Worm (Caenorhabditis elegans) whole organism, midembryonic: ENCODE measurements around the gene clec-197.

Source experiments
- T22C8.4 ChIP-seq: fragments of 200-800 bp; sonication (Bioruptor generic); IDR thresholded peaks from 2 replicates; pipeline ENCODE4 v1.3.6; 2022; ENCODE audit warnings: missing genetic modification characterization, missing compliant biosample characterization
- cog-1 ChIP-seq: sonication (generic microtip); optimal IDR thresholded peaks from 2 replicates; lab custom pipeline; 2016; ENCODE audit warnings: missing genetic modification characterization, missing compliant biosample characterization
- flt-1 ChIP-seq: fragments of 200-800 bp; sonication (Bioruptor generic); IDR thresholded peaks from 2 replicates; pipeline ENCODE4 v1.3.6; 2022; ENCODE audit warnings: missing genetic modification characterization, missing compliant biosample characterization
- klf-2 ChIP-seq: fragments of 200-800 bp; sonication (Bioruptor generic); conservative IDR thresholded peaks from 2 replicates; pipeline ENCODE4 v1.3.6; 2022; ENCODE audit warnings: missing genetic modification reagents, missing genetic modification characterization, missing compliant biosample characterization
- med-1 ChIP-seq: sonication (generic microtip); optimal IDR thresholded peaks from 2 replicates; lab custom pipeline; 2017; ENCODE audit warnings: missing genetic modification characterization, mild to moderate bottlenecking, missing compliant biosample characterization, antibody characterized with exemption, missing genetic modification reagents; ENCODE audit not compliant: insufficient read depth
- ref-1 ChIP-seq: fragments of 200-800 bp; sonication (Bioruptor generic); conservative IDR thresholded peaks from 2 replicates; pipeline ENCODE4 v1.3.6; 2022; ENCODE audit warnings: missing genetic modification reagents, missing genetic modification characterization, missing compliant biosample characterization
- ztf-23 ChIP-seq: fragments of 200-800 bp; sonication (Bioruptor generic); IDR thresholded peaks from 2 replicates; pipeline ENCODE4 v1.3.6; 2022; ENCODE audit warnings: missing genetic modification reagents, missing genetic modification characterization, missing compliant biosample characterization
- ztf-29 ChIP-seq: fragments of 200-800 bp; sonication (Bioruptor generic); IDR thresholded peaks from 2 replicates; pipeline ENCODE4 v1.3.6; 2022; ENCODE audit warnings: missing genetic modification reagents, missing genetic modification characterization, missing compliant biosample characterization

ce11 chrIV:17376127-17376526 is 29.6 kb upstream of the clec-197 start, which contains the start of gene haf-1:
- no peak for TF ChIP-seq flt-1
- no peak for TF ChIP-seq ref-1 (GFP tag; lab: Robert Waterston, UW)
- no peak for TF ChIP-seq ztf-29 (GFP tag; lab: Robert Waterston, UW)
- TF ChIP-seq T22C8.4 (GFP tag; lab: Robert Waterston, UW), result no peak
- TF ChIP-seq klf-2 (GFP tag; lab: Robert Waterston, UW), result no peak
- no peak for TF ChIP-seq cog-1 (tag; lab: Kevin White, UChicago)
- no peak for TF ChIP-seq ztf-23 (GFP tag; lab: Robert Waterston, UW)
- TF ChIP-seq med-1, result no peak
